Worm (Caenorhabditis elegans) whole organism, early embryonic: ENCODE results near the gene ZK1073.1.
A peak's percentile ranks its signal among the peaks of the same experiment; 100 is the strongest.

Source experiments
- B0310.2 ChIP-seq: sonication (generic microtip); optimal IDR thresholded peaks from 2 replicates; lab custom pipeline; 2016; ENCODE audit warnings: mild to moderate bottlenecking, missing genetic modification characterization, missing compliant biosample characterization
- F13C5.2 ChIP-seq: sonication (generic microtip); optimal IDR thresholded peaks from 2 replicates; lab custom pipeline; 2017; ENCODE audit warnings: mild to moderate bottlenecking, missing genetic modification characterization, inconsistent platforms, missing compliant biosample characterization
- aly-1 ChIP-seq: sonication (generic microtip); optimal IDR thresholded peaks from 2 replicates; lab custom pipeline; 2016; ENCODE audit warnings: missing genetic modification characterization, missing compliant biosample characterization
- ama-1 ChIP-seq: fragments of 150-350 bp; optimal IDR thresholded peaks from 2 replicates; lab custom pipeline; 2014
- ceh-13 ChIP-seq: fragments of 200-800 bp; sonication (Bioruptor generic); optimal IDR thresholded peaks from 2 replicates; lab custom pipeline; 2018; ENCODE audit warnings: mild to moderate bottlenecking, missing genetic modification characterization, missing compliant biosample characterization
- ceh-36 ChIP-seq: sonication (generic microtip); optimal IDR thresholded peaks from 2 replicates; lab custom pipeline; 2016; ENCODE audit warnings: missing genetic modification characterization, inconsistent platforms, missing compliant biosample characterization
- ets-7 ChIP-seq: sonication (generic microtip); optimal IDR thresholded peaks from 2 replicates; lab custom pipeline; 2016; ENCODE audit warnings: missing genotype, missing genetic modification characterization, missing compliant biosample characterization
- flt-1 ChIP-seq: fragments of 200-800 bp; sonication (Bioruptor generic); IDR thresholded peaks from 2 replicates; pipeline ENCODE4 v1.3.6; 2022; ENCODE audit warnings: missing genetic modification characterization, missing compliant biosample characterization
- hmbx-1 ChIP-seq: sonication (generic microtip); optimal IDR thresholded peaks from 2 replicates; lab custom pipeline; 2016; ENCODE audit warnings: mild to moderate bottlenecking, missing genetic modification characterization, missing compliant biosample characterization
- hmg-4 ChIP-seq: fragments of 200-800 bp; sonication (Bioruptor generic); optimal IDR thresholded peaks from 2 replicates; lab custom pipeline; 2018; ENCODE audit warnings: mild to moderate bottlenecking, missing genetic modification characterization, missing compliant biosample characterization
- hnd-1 ChIP-seq: sonication (generic microtip); optimal IDR thresholded peaks from 2 replicates; lab custom pipeline; 2016; ENCODE audit warnings: missing genetic modification characterization, missing compliant biosample characterization
- pes-1 ChIP-seq: fragments of 200-800 bp; sonication (Bioruptor generic); IDR thresholded peaks from 2 replicates; pipeline ENCODE4 v1.3.6; 2022; ENCODE audit warnings: missing genetic modification reagents, missing genetic modification characterization, missing compliant biosample characterization
- scrt-1 ChIP-seq: fragments of 200-800 bp; sonication (Bioruptor generic); IDR thresholded peaks from 2 replicates; pipeline ENCODE4 v1.3.6; 2022; ENCODE audit warnings: missing genetic modification characterization, missing compliant biosample characterization
- sea-1 ChIP-seq: fragments of 200-800 bp; sonication (Bioruptor generic); conservative IDR thresholded peaks from 2 replicates; pipeline ENCODE4 v1.3.6; 2022; ENCODE audit warnings: missing genetic modification characterization, missing compliant biosample characterization
- tbx-11 ChIP-seq: fragments of 200-800 bp; sonication (Bioruptor generic); IDR thresholded peaks from 2 replicates; pipeline ENCODE4 v1.3.6; 2022; ENCODE audit warnings: missing genetic modification characterization, missing compliant biosample characterization
- tbx-37 ChIP-seq: fragments of 200-800 bp; sonication (Bioruptor generic); conservative IDR thresholded peaks from 2 replicates; pipeline ENCODE4 v1.3.6; 2022; ENCODE audit warnings: missing genetic modification reagents, missing genetic modification characterization, missing compliant biosample characterization
- tra-4 ChIP-seq: sonication (generic microtip); optimal IDR thresholded peaks from 2 replicates; lab custom pipeline; 2017; ENCODE audit warnings: missing genetic modification characterization, missing compliant biosample characterization

The ZK1073.1 gene

DNA sequence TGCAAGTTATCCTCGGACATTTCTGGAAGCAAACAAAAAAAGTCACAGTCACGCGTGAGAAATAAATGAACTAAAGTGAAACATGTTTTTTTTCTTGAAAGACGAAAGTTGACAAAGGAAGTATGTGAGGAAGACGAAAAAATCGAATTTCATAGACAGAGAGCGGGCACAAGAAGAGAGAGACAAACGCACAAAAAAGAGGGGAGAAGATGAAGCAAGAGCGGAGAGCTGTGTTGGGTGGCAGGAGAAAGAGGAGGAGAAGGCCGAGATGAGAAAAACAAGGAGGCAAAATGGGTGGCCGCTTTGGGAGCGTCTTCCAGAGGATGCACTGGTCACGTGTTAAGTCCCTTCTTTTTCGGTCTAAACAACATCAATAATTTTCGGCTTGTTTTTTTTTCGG lies at the start of gene ZK1073.1:
Gene ZK1073.1 (minus strand): TSS at position 72 of the 400 bp plus-strand sequence.
- TF ChIP-seq ceh-36 (tag; lab: Kevin White, UChicago) (no peak), pes-1 (0 out of 2 replicates have a peak, but pooled peaks have one; percentile 14), tra-4 (tag; lab: Kevin White, UChicago) (no peak)

DNA sequence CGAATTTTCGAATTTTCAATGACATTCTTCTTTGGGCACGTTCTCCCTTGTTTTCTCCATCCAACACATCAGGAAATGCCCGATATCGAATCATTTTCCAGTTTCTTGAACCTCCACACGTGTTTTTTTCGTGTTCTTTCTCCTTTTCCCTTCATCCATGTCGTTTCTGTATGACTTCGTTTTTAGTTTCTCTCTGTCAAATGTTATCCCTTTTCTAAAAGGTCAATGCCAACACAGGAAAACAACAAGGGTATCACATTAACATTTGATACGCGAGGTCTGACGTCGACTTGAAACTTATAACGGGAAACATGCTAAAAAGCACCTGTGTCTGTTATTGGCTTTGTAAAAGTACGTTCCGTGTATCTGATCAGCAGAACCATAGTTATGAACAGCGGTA lies 44.2 kb upstream of the ZK1073.1 start:
- TF ChIP-seq scrt-1 (GFP tag; lab: Robert Waterston, UW): no peak
- TF ChIP-seq ama-1 (lab: Kevin White, UChicago): no peak
- no peak for TF ChIP-seq hmbx-1 (tag; lab: Kevin White, UChicago)
- TF ChIP-seq ets-7 (tag; lab: Kevin White, UChicago): no peak
- no peak for TF ChIP-seq ceh-36 (tag; lab: Kevin White, UChicago)
- no peak for TF ChIP-seq B0310.2 (tag; lab: Kevin White, UChicago)
- no peak for TF ChIP-seq tra-4 (tag; lab: Kevin White, UChicago)
- TF ChIP-seq ceh-13 (GFP tag; lab: Kevin White, UChicago): no peak
- TF ChIP-seq F13C5.2 (tag; lab: Kevin White, UChicago): no peak
- no peak for TF ChIP-seq tbx-11 (GFP tag; lab: Robert Waterston, UW)
- TF ChIP-seq hnd-1 (tag; lab: Kevin White, UChicago): no peak
- TF ChIP-seq tbx-37 (GFP tag; lab: Robert Waterston, UW): no peak
- TF ChIP-seq sea-1: no peak
- TF ChIP-seq hmg-4 (GFP tag; lab: Kevin White, UChicago): no peak

DNA sequence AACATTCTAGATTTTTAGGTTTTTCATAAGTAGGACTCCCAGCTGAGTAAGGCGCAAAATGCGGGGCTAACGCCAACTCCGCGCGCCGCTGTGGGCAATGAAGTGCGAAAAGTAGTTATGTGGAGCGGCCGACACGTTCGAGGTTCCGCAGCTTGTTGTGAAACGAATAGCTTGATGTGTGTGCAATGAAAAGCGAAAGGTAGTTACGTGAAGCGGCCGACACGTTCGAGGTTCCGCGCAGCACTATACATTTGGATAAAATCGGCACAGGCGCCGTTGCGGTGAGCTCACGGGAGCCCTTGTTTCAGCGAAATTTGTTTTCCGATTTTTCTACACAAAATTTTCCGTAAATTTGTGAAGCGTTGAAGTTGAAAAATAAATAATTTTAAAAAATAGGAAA lies 38.3 kb upstream of the ZK1073.1 start:
- no peak for TF ChIP-seq sea-1
- no peak for TF ChIP-seq F13C5.2 (tag; lab: Kevin White, UChicago)
- no peak for TF ChIP-seq aly-1 (tag; lab: Kevin White, UChicago)
- no peak for TF ChIP-seq scrt-1 (GFP tag; lab: Robert Waterston, UW)
- TF ChIP-seq hmg-4 (GFP tag; lab: Kevin White, UChicago): no peak
- no peak for TF ChIP-seq ceh-13 (GFP tag; lab: Kevin White, UChicago)
- TF ChIP-seq ama-1 (lab: Kevin White, UChicago): no peak
- no peak for TF ChIP-seq pes-1
- no peak for TF ChIP-seq B0310.2 (tag; lab: Kevin White, UChicago)
- no peak for TF ChIP-seq tbx-37 (GFP tag; lab: Robert Waterston, UW)
- no peak for TF ChIP-seq ets-7 (tag; lab: Kevin White, UChicago)

DNA sequence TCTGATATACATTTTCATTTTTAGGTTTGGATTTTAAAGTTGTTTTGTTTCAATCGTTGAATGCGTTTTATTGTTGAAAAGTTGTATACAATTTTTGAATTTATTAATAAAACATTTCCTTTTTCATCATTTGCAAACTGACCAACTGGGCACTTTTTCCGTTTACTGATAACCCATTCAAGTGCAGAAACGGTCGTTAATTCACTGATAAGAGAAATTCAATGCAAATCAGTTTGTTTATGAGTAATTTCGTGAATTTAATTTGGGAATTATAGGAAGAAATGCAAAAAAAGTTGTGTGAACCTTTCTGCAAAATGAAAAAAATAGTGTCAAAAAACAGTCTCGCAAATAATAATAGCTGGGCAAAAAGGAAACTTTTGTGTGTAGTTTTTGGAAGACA lies 37.8 kb upstream of the ZK1073.1 start:
- no peak for TF ChIP-seq hmbx-1 (tag; lab: Kevin White, UChicago)
- TF ChIP-seq ets-7 (tag; lab: Kevin White, UChicago): no peak
- TF ChIP-seq flt-1 (GFP tag; lab: Robert Waterston, UW): no peak
- no peak for TF ChIP-seq aly-1 (tag; lab: Kevin White, UChicago)
- no peak for TF ChIP-seq hnd-1 (tag; lab: Kevin White, UChicago)

DNA sequence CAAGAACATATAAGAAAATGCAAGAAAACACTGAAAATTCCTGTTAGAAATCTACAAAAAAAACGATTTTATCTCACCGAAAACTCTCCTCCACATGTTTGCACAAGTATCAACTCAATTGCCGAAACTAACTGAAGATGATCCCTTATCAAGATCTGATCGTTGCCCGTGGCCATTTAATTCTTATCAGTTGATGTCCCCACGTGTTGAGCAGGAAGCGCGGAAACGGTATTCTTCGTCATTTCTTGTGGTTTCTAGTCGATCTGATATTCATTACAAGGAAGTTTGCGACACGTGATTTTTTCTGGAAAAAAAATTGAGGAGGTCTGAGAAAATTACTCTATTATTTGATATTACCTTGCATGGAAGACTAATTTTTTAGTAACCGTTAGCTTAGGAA lies 34.7 kb upstream of the ZK1073.1 start, which contains the start of gene F09C8.1:
Gene F09C8.1 (minus strand): TSS at position 123 of the 400 bp plus-strand sequence.
- TF ChIP-seq flt-1 (GFP tag; lab: Robert Waterston, UW) (no peak), hmbx-1 (tag; lab: Kevin White, UChicago) (no peak), ceh-13 (GFP tag; lab: Kevin White, UChicago) (no peak), B0310.2 (tag; lab: Kevin White, UChicago) (no peak), tra-4 (tag; lab: Kevin White, UChicago) (no peak), ets-7 (tag; lab: Kevin White, UChicago) (no peak), aly-1 (tag; lab: Kevin White, UChicago) (no peak), hnd-1 (tag; lab: Kevin White, UChicago) (no peak), F13C5.2 (tag; lab: Kevin White, UChicago) (no peak), hmg-4 (GFP tag; lab: Kevin White, UChicago) (no peak), scrt-1 (GFP tag; lab: Robert Waterston, UW) (no peak), tbx-11 (GFP tag; lab: Robert Waterston, UW) (no peak), ceh-36 (tag; lab: Kevin White, UChicago) (no peak)

DNA sequence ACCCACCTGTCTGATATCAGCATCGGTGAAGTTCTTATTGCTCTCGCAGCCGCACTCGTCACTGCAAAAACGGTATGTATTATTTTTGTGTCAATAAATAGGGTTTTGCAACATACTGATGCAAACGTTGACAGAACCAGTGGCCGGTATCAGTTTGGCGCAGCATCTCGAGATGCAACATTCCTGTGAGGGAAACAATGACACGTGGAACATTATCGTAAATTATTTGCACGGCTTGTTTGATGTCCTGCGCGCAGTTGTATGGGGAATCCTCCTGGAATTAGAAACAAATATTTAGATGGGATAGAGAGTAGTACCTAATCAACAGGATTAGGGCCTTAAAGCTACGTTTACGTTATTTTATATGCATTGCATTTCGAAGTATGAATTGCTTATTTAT lies 32.3 kb upstream of the ZK1073.1 start:
- no peak for TF ChIP-seq sea-1
- TF ChIP-seq B0310.2 (tag; lab: Kevin White, UChicago): no peak
- no peak for TF ChIP-seq hmg-4 (GFP tag; lab: Kevin White, UChicago)
- TF ChIP-seq tra-4 (tag; lab: Kevin White, UChicago): no peak
- no peak for TF ChIP-seq scrt-1 (GFP tag; lab: Robert Waterston, UW)
- no peak for TF ChIP-seq aly-1 (tag; lab: Kevin White, UChicago)
- TF ChIP-seq flt-1 (GFP tag; lab: Robert Waterston, UW): no peak
- no peak for TF ChIP-seq ets-7 (tag; lab: Kevin White, UChicago)
- TF ChIP-seq ceh-36 (tag; lab: Kevin White, UChicago): no peak
- no peak for TF ChIP-seq ama-1 (lab: Kevin White, UChicago)
- TF ChIP-seq tbx-37 (GFP tag; lab: Robert Waterston, UW): no peak
- TF ChIP-seq pes-1: no peak
- TF ChIP-seq ceh-13 (GFP tag; lab: Kevin White, UChicago): no peak
- TF ChIP-seq hnd-1 (tag; lab: Kevin White, UChicago): no peak
- no peak for TF ChIP-seq tbx-11 (GFP tag; lab: Robert Waterston, UW)
- TF ChIP-seq F13C5.2 (tag; lab: Kevin White, UChicago): no peak
- TF ChIP-seq hmbx-1 (tag; lab: Kevin White, UChicago): no peak

DNA sequence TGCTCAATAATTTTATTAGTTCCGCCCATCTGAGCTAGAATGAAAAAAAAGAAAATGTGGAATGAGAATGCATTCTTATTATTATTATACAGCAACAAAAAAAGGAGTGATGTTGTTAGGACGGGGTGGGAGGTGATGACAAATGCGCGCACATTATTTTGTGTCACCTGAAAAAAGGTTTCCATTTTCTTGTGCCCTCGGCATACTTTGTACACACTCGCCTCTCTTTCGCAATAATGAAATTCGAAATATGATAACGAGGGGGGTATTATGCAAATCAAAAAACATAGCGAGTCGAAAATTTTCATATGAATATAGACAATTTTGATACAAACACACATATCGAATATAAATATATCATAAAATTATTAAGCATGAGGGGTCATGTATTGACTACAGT lies 30.7 kb upstream of the ZK1073.1 start:
- TF ChIP-seq scrt-1 (GFP tag; lab: Robert Waterston, UW): no peak
- TF ChIP-seq pes-1: no peak
- no peak for TF ChIP-seq tbx-37 (GFP tag; lab: Robert Waterston, UW)
- TF ChIP-seq tra-4 (tag; lab: Kevin White, UChicago): no peak
- TF ChIP-seq hmg-4 (GFP tag; lab: Kevin White, UChicago): no peak
- no peak for TF ChIP-seq sea-1
- TF ChIP-seq aly-1 (tag; lab: Kevin White, UChicago): no peak
- no peak for TF ChIP-seq ets-7 (tag; lab: Kevin White, UChicago)
- TF ChIP-seq ceh-36 (tag; lab: Kevin White, UChicago): no peak
